Worm (Caenorhabditis elegans): ENCODE measurements around the gene nspb-2.

The nspb-2 gene

DNA sequence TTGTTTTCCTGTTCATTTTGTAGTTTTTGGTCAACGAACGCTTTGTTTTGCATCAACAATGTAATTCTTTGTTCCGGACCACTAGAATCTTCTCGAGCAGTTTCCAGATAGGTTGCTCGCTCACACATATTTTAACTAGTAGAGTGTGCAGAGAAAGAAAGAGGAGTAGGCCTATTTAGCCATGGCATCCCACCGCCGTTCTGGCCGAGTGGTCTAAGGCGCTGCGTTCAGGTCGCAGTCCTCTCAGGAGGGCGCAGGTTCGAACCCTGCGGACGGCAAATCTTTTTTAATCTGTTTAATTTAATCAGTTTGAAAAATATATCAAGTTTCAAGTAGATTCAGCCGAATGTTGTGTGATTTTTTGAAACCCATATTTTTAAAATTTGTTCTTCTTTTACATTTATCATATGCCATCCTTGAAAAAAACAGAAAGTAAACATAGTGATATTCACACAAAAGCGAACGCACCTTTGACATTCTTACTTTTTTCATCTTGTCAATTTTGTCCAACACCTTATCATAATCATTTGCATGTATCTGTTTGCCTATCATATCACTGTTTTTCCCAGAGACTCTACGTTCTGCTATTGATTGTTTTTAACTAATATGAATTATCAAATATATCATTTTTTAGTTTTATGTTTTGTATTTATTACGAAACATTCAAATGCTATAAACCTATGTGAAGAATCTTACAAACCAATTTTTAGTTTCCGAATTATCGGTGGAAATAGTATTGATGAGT, 34.7 kb upstream of the nspb-2 start, which contains the start of gene try-3:
Gene try-3, plus strand, starts transcription at position 532 of the 745 bp plus-strand sequence.
- TF ChIP-seq mef-2 (tag; optimal IDR thresholded peaks at IDR 0.05) (no peak), mab-9 (GFP tag; IDR thresholded peaks at IDR 0.05) (peak; percentile 37; the same call in 1 of the 2 replicates), swsn-7 (tag; optimal IDR thresholded peaks at IDR 0.05) (peak; percentile 74), hlh-17 (GFP tag; optimal IDR thresholded peaks at IDR 0.05; ENCODE audit: borderline replicate concordance) (no peak), lin-39 (tag; optimal IDR thresholded peaks at IDR 0.05) (no peak), ceh-82 (tag; optimal IDR thresholded peaks at IDR 0.05) (peak; percentile 30 to 70 (median 35)), fkh-10 (GFP tag; optimal IDR thresholded peaks at IDR 0.05) (peak; percentile 43), lir-3 (tag; optimal IDR thresholded peaks at IDR 0.05; ENCODE audit: poor library complexity) (peak; percentile 54), hpl-2 (GFP tag; optimal IDR thresholded peaks at IDR 0.05) (no peak), lin-13 (GFP tag; optimal IDR thresholded peaks at IDR 0.05) (peak; percentile 73), C04F5.9 (tag; optimal IDR thresholded peaks at IDR 0.05) (no peak), mdl-1 (tag; optimal IDR thresholded peaks at IDR 0.05) (peak in 1 of 2 experiments; percentile 40), nhr-71 (tag; optimal IDR thresholded peaks at IDR 0.05) (peak; percentile 83), isw-1 (GFP tag; IDR thresholded peaks at IDR 0.05) (peak; percentile 30), zag-1 (tag; optimal IDR thresholded peaks at IDR 0.05) (no peak), nhr-77 (tag; optimal IDR thresholded peaks at IDR 0.05) (peak; percentile 62), tlp-1 (tag; optimal IDR thresholded peaks at IDR 0.05) (no peak), lin-15B (tag; optimal IDR thresholded peaks at IDR 0.05) (peak; percentile 29), unc-130 (tag; optimal IDR thresholded peaks at IDR 0.05) (peak; percentile 51), jun-1 (tag; optimal IDR thresholded peaks at IDR 0.05) (no peak), xbp-1 (tag; optimal IDR thresholded peaks at IDR 0.05) (peak; percentile 62), ceh-90 (tag; optimal IDR thresholded peaks at IDR 0.05) (no peak), grh-1 (GFP tag; IDR thresholded peaks at IDR 0.05) (peak; percentile 52), ama-1 (optimal IDR thresholded peaks at IDR 0.05) (no peak), ztf-11 (tag; optimal IDR thresholded peaks at IDR 0.05) (peak in 1 of 2 experiments; percentile 31), nhr-85 (tag) (peak; percentile 68), nhr-90 (tag; optimal IDR thresholded peaks at IDR 0.05; ENCODE audit: poor library complexity) (peak; percentile 59), zip-4 (GFP tag; optimal IDR thresholded peaks at IDR 0.05) (peak; percentile 6), unc-98 (GFP tag; IDR thresholded peaks at IDR 0.05) (no peak), irx-1 (tag; optimal IDR thresholded peaks at IDR 0.05) (peak; percentile 35), efl-3 (GFP tag; optimal IDR thresholded peaks at IDR 0.05) (no peak), unc-30 (tag; optimal IDR thresholded peaks at IDR 0.05) (no peak), nhr-237 (tag; optimal IDR thresholded peaks at IDR 0.05) (peak; percentile 22), efl-1 (optimal IDR thresholded peaks at IDR 0.05) (peak; percentile 60 to 72), efl-1 (GFP tag; optimal IDR thresholded peaks at IDR 0.05 in 1 of 2) (peak; percentile 56 to 95), dsc-1 (tag; optimal IDR thresholded peaks at IDR 0.05) (peak; percentile 69), egl-27 (tag; optimal IDR thresholded peaks at IDR 0.05) (no peak), aha-1 (tag; optimal IDR thresholded peaks at IDR 0.05) (no peak), C16A3.4 (tag; optimal IDR thresholded peaks at IDR 0.05) (peak; percentile 65), ztf-4 (tag; optimal IDR thresholded peaks at IDR 0.05) (no peak), nhr-20 (tag; optimal IDR thresholded peaks at IDR 0.05) (peak; percentile 79), sup-37 (GFP tag; optimal IDR thresholded peaks at IDR 0.05) (no peak), nhr-12 (tag; optimal IDR thresholded peaks at IDR 0.05) (no peak), ces-1 (GFP tag; optimal IDR thresholded peaks at IDR 0.05) (no peak), rnt-1 (tag; optimal IDR thresholded peaks at IDR 0.05) (peak; percentile 84), hlh-4 (tag; optimal IDR thresholded peaks at IDR 0.05) (no peak), tbx-2 (tag; optimal IDR thresholded peaks at IDR 0.05) (peak; percentile 64), mep-1 (tag; optimal IDR thresholded peaks at IDR 0.05) (peak; percentile 63), snpc-4 (tag; optimal IDR thresholded peaks at IDR 0.05) (no peak), elt-3 (tag; optimal IDR thresholded peaks at IDR 0.05) (peak in 3 of 6 experiments; percentile 6 to 30 (median 13)), C34B4.2 (tag; optimal IDR thresholded peaks at IDR 0.05) (no peak), pqm-1 (tag; optimal IDR thresholded peaks at IDR 0.05) (no peak), nhr-47 (tag; optimal IDR thresholded peaks at IDR 0.05) (peak; percentile 75)
